Fruit fly (Drosophila melanogaster): Measurements from ENCODE around the gene CG10359.

dm6 chr3L:3606986-3607385 lies 5.0 kb upstream of the CG10359 start:
- TF ChIP-seq Sox14 (GFP tag; optimal IDR thresholded peaks at IDR 0.05) (no peak), CG6808 (GFP tag; optimal IDR thresholded peaks at IDR 0.05) (no peak), Lpt (GFP tag; optimal IDR thresholded peaks at IDR 0.05) (no peak), CG16779 (tag; optimal IDR thresholded peaks at IDR 0.05) (no peak)
